Fruit fly (Drosophila melanogaster) whole organism, embryonic: Measurements from ENCODE around the gene CG32985.

Experiments
- Atf3 ChIP-seq: fragments of 200-800 bp; sonication (Bioruptor generic); optimal IDR thresholded peaks from 3 replicates; lab custom pipeline; 2016; ENCODE audit warnings: missing biosample characterization, missing genetic modification characterization
- CG10147 ChIP-seq: fragments of 200-800 bp; sonication (Bioruptor generic); optimal IDR thresholded peaks from 2 replicates; lab custom pipeline; 2019; ENCODE audit warnings: missing biosample characterization, mild to moderate bottlenecking, missing genetic modification characterization, moderate library complexity
- CG12219 ChIP-seq: fragments of 200-800 bp; sonication (Bioruptor generic); optimal IDR thresholded peaks from 3 replicates; lab custom pipeline; 2018; ENCODE audit warnings: missing biosample characterization, mild to moderate bottlenecking, missing genetic modification characterization
- CG12391 ChIP-seq: fragments of 200-800 bp; sonication (Bioruptor generic); optimal IDR thresholded peaks from 3 replicates; lab custom pipeline; 2018; ENCODE audit warnings: missing biosample characterization, mild to moderate bottlenecking, missing genetic modification characterization, moderate library complexity
- CG12659 ChIP-seq: fragments of 200-800 bp; sonication (Bioruptor generic); optimal IDR thresholded peaks from 3 replicates; lab custom pipeline; 2017; ENCODE audit warnings: mild to moderate bottlenecking, missing biosample characterization, missing genetic modification reagents, missing genetic modification characterization
- CG1647 ChIP-seq: fragments of 200-800 bp; sonication (Bioruptor generic); optimal IDR thresholded peaks from 3 replicates; lab custom pipeline; 2016; ENCODE audit warnings: missing biosample characterization, missing genetic modification characterization
- CG17186 ChIP-seq: fragments of 200-800 bp; sonication (Bioruptor generic); optimal IDR thresholded peaks from 3 replicates; lab custom pipeline; 2017; ENCODE audit warnings: missing biosample characterization, missing genetic modification reagents, missing genetic modification characterization
- CG17359 ChIP-seq: fragments of 200-800 bp; sonication (Bioruptor generic); optimal IDR thresholded peaks from 3 replicates; lab custom pipeline; 2018; ENCODE audit warnings: missing biosample characterization, mild to moderate bottlenecking, missing genetic modification characterization, moderate library complexity
- CG17829 ChIP-seq: fragments of 200-800 bp; optimal IDR thresholded peaks from 2 replicates; lab custom pipeline; 2019; ENCODE audit warnings: missing biosample characterization, mild to moderate bottlenecking, missing genetic modification characterization, moderate library complexity
- CG18619 ChIP-seq: fragments of 200-800 bp; sonication (Bioruptor generic); optimal IDR thresholded peaks from 3 replicates; lab custom pipeline; 2017; ENCODE audit warnings: missing biosample characterization, mild to moderate bottlenecking, missing genetic modification characterization
- CG31388 ChIP-seq: fragments of 200-800 bp; sonication (Bioruptor generic); optimal IDR thresholded peaks from 2 replicates; lab custom pipeline; 2016; ENCODE audit warnings: missing biosample characterization, missing genetic modification characterization
- CG34422 ChIP-seq: fragments of 200-800 bp; sonication (Bioruptor generic); IDR thresholded peaks from 3 replicates; pipeline ENCODE4 v1.3.6; 2022; ENCODE audit warnings: missing biosample characterization, missing genetic modification characterization
- CG8478 ChIP-seq: fragments of >200 bp; optimal IDR thresholded peaks from 2 replicates; lab custom pipeline; 2018
- CG8944 ChIP-seq: fragments of 200-800 bp; sonication (Bioruptor generic); optimal IDR thresholded peaks from 3 replicates; lab custom pipeline; 2016; ENCODE audit warnings: missing biosample characterization, missing genetic modification characterization
- CG9797 ChIP-seq: fragments of 200-800 bp; sonication (Bioruptor generic); optimal IDR thresholded peaks from 3 replicates; lab custom pipeline; 2018; ENCODE audit warnings: missing biosample characterization, mild to moderate bottlenecking, missing genetic modification characterization
- CG9817 ChIP-seq: fragments of 200-800 bp; sonication (Bioruptor generic); optimal IDR thresholded peaks from 2 replicates; lab custom pipeline; 2018; ENCODE audit warnings: missing biosample characterization, mild to moderate bottlenecking, missing genetic modification characterization, moderate library complexity
- Elba2 ChIP-seq: fragments of 200-800 bp; sonication (Bioruptor generic); optimal IDR thresholded peaks from 3 replicates; lab custom pipeline; 2016; ENCODE audit warnings: missing biosample characterization, missing genetic modification characterization
- Fer2 ChIP-seq: fragments of 200-800 bp; sonication (Bioruptor generic); optimal IDR thresholded peaks from 2 replicates; lab custom pipeline; 2018; ENCODE audit warnings: missing biosample characterization, mild to moderate bottlenecking, missing genetic modification characterization, moderate library complexity
- Hr39 ChIP-seq: fragments of >200 bp; optimal IDR thresholded peaks from 2 replicates; lab custom pipeline; 2017
- Hr51 ChIP-seq, 2 experiments: fragments of 200-800 bp; sonication (Bioruptor generic); optimal IDR thresholded peaks; 2 replicates in 1 of 2; 3 replicates in 1 of 2; lab custom pipeline; 2016 to 2018; ENCODE audit warnings: missing biosample characterization in 2 of 2, missing genetic modification characterization in 2 of 2, mild to moderate bottlenecking in 1 of 2, moderate library complexity in 1 of 2
- Hr78 ChIP-seq, 2 experiments: fragments of 200-800 bp in 1 of 2; fragments of >200 bp in 1 of 2; sonication (Bioruptor generic) in 1 of 2; optimal IDR thresholded peaks; 2 replicates each; lab custom pipeline; 2017 to 2019; ENCODE audit warnings: missing biosample characterization in 2 of 2, missing genetic modification characterization in 2 of 2, mild to moderate bottlenecking in 1 of 2, moderate library complexity in 1 of 2
- Mad ChIP-seq: fragments of 200-800 bp; sonication (Bioruptor generic); optimal IDR thresholded peaks from 2 replicates; lab custom pipeline; 2016; ENCODE audit warnings: missing biosample characterization, missing genetic modification characterization
- NK7.1 ChIP-seq: fragments of 200-800 bp; sonication (Bioruptor generic); optimal IDR thresholded peaks from 3 replicates; lab custom pipeline; 2016; ENCODE audit warnings: missing biosample characterization, missing genetic modification characterization
- Optix ChIP-seq: fragments of 200-800 bp; sonication (Bioruptor generic); IDR thresholded peaks from 3 replicates; pipeline ENCODE4 v1.3.6; 2022; ENCODE audit warnings: missing biosample characterization, missing genetic modification characterization
- Poxn ChIP-seq: fragments of 200-800 bp; sonication (Bioruptor generic); IDR thresholded peaks from 2 replicates; pipeline ENCODE4 v1.3.6; 2022; ENCODE audit warnings: missing biosample characterization, missing genetic modification characterization
- Ptx1 ChIP-seq: fragments of 200-800 bp; sonication (Bioruptor generic); IDR thresholded peaks from 2 replicates; pipeline ENCODE4 v1.3.6; 2022; ENCODE audit warnings: missing biosample characterization, missing genetic modification characterization
- Tbp ChIP-seq: fragments of >200 bp; optimal IDR thresholded peaks from 2 replicates; lab custom pipeline; 2018; ENCODE audit warnings: missing biosample characterization, missing genetic modification characterization
- Trl ChIP-seq, 3 experiments: fragments of >200 bp in 2 of 3; fragments of 200-800 bp in 1 of 3; sonication (Bioruptor generic) in 1 of 3; optimal IDR thresholded peaks; 2 replicates in 1 of 3; 3 replicates in 2 of 3; lab custom pipeline; 2016 to 2017; ENCODE audit warnings: missing biosample characterization in 1 of 3, missing genetic modification characterization in 1 of 3
- Xrp1 ChIP-seq: fragments of 200-800 bp; sonication (Bioruptor generic); IDR thresholded peaks from 2 replicates; pipeline ENCODE4 v1.3.6; 2022; ENCODE audit warnings: missing biosample characterization, missing genetic modification characterization
- ash1 ChIP-seq: fragments of 200-800 bp; sonication (Bioruptor generic); optimal IDR thresholded peaks from 2 replicates; lab custom pipeline; 2018; ENCODE audit warnings: missing biosample characterization, mild to moderate bottlenecking, missing genetic modification characterization
- bsh ChIP-seq, 2 experiments: fragments of 200-800 bp; sonication (Bioruptor generic); optimal IDR thresholded peaks; 2 replicates each; lab custom pipeline; 2017 to 2018; ENCODE audit warnings: mild to moderate bottlenecking in 2 of 2, missing biosample characterization in 2 of 2, missing genetic modification characterization in 2 of 2, moderate library complexity in 1 of 2
- cad ChIP-seq: fragments of >200 bp; optimal IDR thresholded peaks from 2 replicates; lab custom pipeline; 2017; ENCODE audit warnings: missing biosample characterization, missing genetic modification characterization
- cwo ChIP-seq: fragments of 200-800 bp; sonication (Bioruptor generic); optimal IDR thresholded peaks from 3 replicates; lab custom pipeline; 2017; ENCODE audit warnings: missing biosample characterization, missing genetic modification characterization, mild to moderate bottlenecking, moderate library complexity, missing genetic modification reagents
- dati ChIP-seq: fragments of 200-800 bp; sonication (Bioruptor generic); IDR thresholded peaks from 2 replicates; pipeline ENCODE4 v1.3.6; 2022; ENCODE audit warnings: missing biosample characterization, missing genetic modification characterization
- dm ChIP-seq: fragments of 200-800 bp; sonication (Bioruptor generic); optimal IDR thresholded peaks from 3 replicates; lab custom pipeline; 2016; ENCODE audit warnings: missing biosample characterization, missing genetic modification characterization
- dmrt99B ChIP-seq: fragments of 200-800 bp; sonication (Bioruptor generic); optimal IDR thresholded peaks from 2 replicates; lab custom pipeline; 2018; ENCODE audit warnings: missing biosample characterization, mild to moderate bottlenecking, missing genetic modification characterization, moderate library complexity
- emc ChIP-seq: fragments of 200-800 bp; sonication (Bioruptor generic); optimal IDR thresholded peaks from 2 replicates; lab custom pipeline; 2016; ENCODE audit warnings: missing biosample characterization, missing genetic modification characterization
- fd3F ChIP-seq: fragments of 200-800 bp; sonication (Bioruptor generic); optimal IDR thresholded peaks from 2 replicates; lab custom pipeline; 2018; ENCODE audit warnings: missing biosample characterization, mild to moderate bottlenecking, missing genetic modification characterization, moderate library complexity
- fd96Cb ChIP-seq: fragments of 200-800 bp; sonication (Bioruptor generic); optimal IDR thresholded peaks from 2 replicates; lab custom pipeline; 2018; ENCODE audit warnings: missing biosample characterization, mild to moderate bottlenecking, missing genetic modification characterization, moderate library complexity
- gsb ChIP-seq: fragments of 200-800 bp; sonication (Bioruptor generic); IDR thresholded peaks from 2 replicates; pipeline ENCODE4 v1.3.6; 2022; ENCODE audit warnings: missing biosample characterization, missing genetic modification characterization
- h ChIP-seq: fragments of >200 bp; optimal IDR thresholded peaks from 2 replicates; lab custom pipeline; 2017
- hb ChIP-seq: fragments of 200-800 bp; sonication (Bioruptor generic); IDR thresholded peaks from 3 replicates; pipeline ENCODE4 v1.3.6; 2022; ENCODE audit warnings: missing biosample characterization, missing genetic modification characterization; ENCODE audit not compliant: partially characterized antibody
- jumu ChIP-seq: fragments of 200-800 bp; sonication (Bioruptor generic); optimal IDR thresholded peaks from 3 replicates; lab custom pipeline; 2016; ENCODE audit warnings: missing biosample characterization, missing genetic modification characterization
- kni ChIP-seq: fragments of 200-800 bp; sonication (Bioruptor generic); optimal IDR thresholded peaks from 3 replicates; lab custom pipeline; 2017; ENCODE audit warnings: mild to moderate bottlenecking, missing biosample characterization, missing genetic modification reagents, missing genetic modification characterization
- lbe ChIP-seq: fragments of 200-800 bp; sonication (Bioruptor generic); optimal IDR thresholded peaks from 2 replicates; lab custom pipeline; 2016; ENCODE audit warnings: missing biosample characterization, mild to moderate bottlenecking, missing genetic modification characterization
- p53 ChIP-seq: fragments of 200-800 bp; sonication (Bioruptor generic); optimal IDR thresholded peaks from 2 replicates; lab custom pipeline; 2016; ENCODE audit warnings: missing biosample characterization, missing genetic modification characterization
- pb ChIP-seq: fragments of 200-800 bp; sonication (Bioruptor generic); optimal IDR thresholded peaks from 3 replicates; lab custom pipeline; 2016; ENCODE audit warnings: missing biosample characterization, missing genetic modification characterization
- so ChIP-seq: fragments of 200-800 bp; sonication (Bioruptor generic); IDR thresholded peaks from 3 replicates; pipeline ENCODE4 v1.3.6; 2022; ENCODE audit warnings: missing biosample characterization, missing genetic modification characterization
- tgo ChIP-seq: fragments of 200-800 bp; sonication (Bioruptor generic); IDR thresholded peaks from 3 replicates; pipeline ENCODE4 v1.3.6; 2022; ENCODE audit warnings: missing biosample characterization, missing genetic modification characterization
- unpg ChIP-seq: fragments of 200-800 bp; sonication (Bioruptor generic); optimal IDR thresholded peaks from 3 replicates; lab custom pipeline; 2018; ENCODE audit warnings: missing biosample characterization, mild to moderate bottlenecking, missing genetic modification characterization, moderate library complexity
- vnd ChIP-seq: fragments of 200-800 bp; sonication (Bioruptor generic); IDR thresholded peaks from 3 replicates; pipeline ENCODE4 v1.3.6; 2022; ENCODE audit warnings: missing biosample characterization, missing genetic modification characterization; ENCODE audit not compliant: partially characterized antibody

Gene CG32985

dm6 chr2L:8997285-8997684 is 35.0 kb downstream of the CG32985 start, which contains the start of the genes alien and CG18661 (continued):
- TF ChIP-seq unpg = peak; percentile 70
- peak; percentile 85 for TF ChIP-seq CG9817 (tag; lab: Kevin White, UChicago)
- TF ChIP-seq CG8478 (lab: Kevin White, UChicago) = no peak
- no peak for TF ChIP-seq Trl (optimal IDR thresholded peaks at IDR 0.05; lab: Kevin White, UChicago)
- TF ChIP-seq Trl (GFP tag; optimal IDR thresholded peaks at IDR 0.05; lab: Kevin White, UChicago) = peak; percentile 98
- peak; percentile 94 for TF ChIP-seq Atf3 (GFP tag; lab: Kevin White, UChicago)
- peak; percentile 76 for TF ChIP-seq CG1647 (GFP tag; lab: Kevin White, UChicago)
- TF ChIP-seq CG18619 = peak; percentile 82
- peak; percentile 94 for TF ChIP-seq jumu (GFP tag; lab: Kevin White, UChicago)
- no peak for TF ChIP-seq h (lab: Kevin White, UChicago)
- TF ChIP-seq cad (GFP tag; lab: Kevin White, UChicago) = no peak
- TF ChIP-seq Tbp = no peak
- peak; percentile 95 for TF ChIP-seq Optix (GFP tag; lab: Robert Waterston, UW)
- TF ChIP-seq Fer2 (tag; lab: Kevin White, UChicago) = peak; percentile 43
- peak; percentile 91 for TF ChIP-seq p53
- peak; percentile 90 for TF ChIP-seq fd96Cb
- peak; percentile 80 for TF ChIP-seq CG9797 (GFP tag; lab: Kevin White, UChicago)
- TF ChIP-seq hb (GFP tag; lab: Robert Waterston, UW) = no peak
- peak; percentile 88 for TF ChIP-seq dm (GFP tag; lab: Kevin White, UChicago)
- peak; percentile 79 for TF ChIP-seq CG8944 (GFP tag; lab: Kevin White, UChicago)
- no peak for TF ChIP-seq ash1 (GFP tag; lab: Kevin White, UChicago)
- TF ChIP-seq CG10147 = peak; percentile 58
- TF ChIP-seq CG12219 = peak; percentile 53
- peak; percentile 76 for TF ChIP-seq dmrt99B (tag; lab: Kevin White, UChicago)
- peak; percentile 44 for TF ChIP-seq fd3F (GFP tag; lab: Kevin White, UChicago)
- TF ChIP-seq so (GFP tag; lab: Robert Waterston, UW) = peak; percentile 82
- TF ChIP-seq Xrp1 = peak; percentile 85
- TF ChIP-seq gsb (GFP tag; lab: Robert Waterston, UW) = peak; percentile 41; the same call in 1 of the 2 replicates
- peak; percentile 49 for TF ChIP-seq emc
- TF ChIP-seq tgo = peak; percentile 87
- TF ChIP-seq dati (GFP tag; lab: Robert Waterston, UW) = no peak
- TF ChIP-seq lbe (GFP tag; lab: Kevin White, UChicago) = no peak
- no peak for TF ChIP-seq Hr39 (lab: Kevin White, UChicago)
- no peak for TF ChIP-seq kni (GFP tag; lab: Kevin White, UChicago)
- TF ChIP-seq Elba2 (GFP tag; lab: Kevin White, UChicago) = peak; percentile 41
- TF ChIP-seq NK7.1 = peak; percentile 46
- TF ChIP-seq Hr78 (GFP tag; optimal IDR thresholded peaks at IDR 0.05; lab: Kevin White, UChicago) = no peak
- peak; percentile 64 for TF ChIP-seq CG17829 (tag; lab: Kevin White, UChicago)
- peak; percentile 60; the same call in 2 of the 3 replicates for TF ChIP-seq vnd (GFP tag; lab: Robert Waterston, UW)
- peak; percentile 54; the same call in 1 of the 2 replicates for TF ChIP-seq Poxn (GFP tag; lab: Robert Waterston, UW)
- TF ChIP-seq Ptx1 (GFP tag; lab: Robert Waterston, UW) = peak; percentile 92
- peak in 1 of 2 experiments; percentile 59 for TF ChIP-seq bsh (GFP tag; optimal IDR thresholded peaks at IDR 0.05; lab: Kevin White, UChicago)
- TF ChIP-seq pb (GFP tag; lab: Kevin White, UChicago) = peak; percentile 82
- TF ChIP-seq Hr51 (GFP tag; optimal IDR thresholded peaks at IDR 0.05; lab: Kevin White, UChicago) = peak; percentile 82 to 87
- peak; percentile 79 for TF ChIP-seq CG12391 (tag; lab: Kevin White, UChicago)
- peak; percentile 93; the same call in 2 of the 3 replicates for TF ChIP-seq CG34422 (GFP tag; lab: Robert Waterston, UW)
- TF ChIP-seq CG17186 (GFP tag; lab: Kevin White, UChicago) = peak; percentile 68
- TF ChIP-seq CG31388 = no peak
- TF ChIP-seq Mad (GFP tag; lab: Kevin White, UChicago) = peak; percentile 64
- TF ChIP-seq CG17359 = peak; percentile 57
- TF ChIP-seq CG12659 (GFP tag; lab: Kevin White, UChicago) = peak; percentile 82
- peak; percentile 11 for TF ChIP-seq cwo (GFP tag; lab: Kevin White, UChicago)
